Fruit fly (Drosophila melanogaster) whole organism, embryonic: ENCODE measurements around the gene CG32388.
A peak's percentile ranks its signal among the peaks of the same experiment; 100 is the strongest.

Source experiments
- Adf1 ChIP-seq: fragments of 200-800 bp; sonication (Bioruptor generic); IDR thresholded peaks from 2 replicates; pipeline ENCODE4 v1.3.6; 2022; ENCODE audit warnings: missing biosample characterization, missing genetic modification characterization
- B-H1 ChIP-seq: fragments of 200-800 bp; sonication (Bioruptor generic); IDR thresholded peaks from 3 replicates; pipeline ENCODE4 v1.3.6; 2022; ENCODE audit warnings: missing biosample characterization, missing genetic modification characterization
- BEAF-32 ChIP-seq: fragments of 200-800 bp; sonication (Bioruptor generic); optimal IDR thresholded peaks from 3 replicates; lab custom pipeline; 2017; ENCODE audit warnings: missing biosample characterization, missing genetic modification characterization, mild to moderate bottlenecking, moderate library complexity, missing genetic modification reagents
- CG11085 ChIP-seq: fragments of 200-800 bp; sonication (Bioruptor generic); IDR thresholded peaks from 2 replicates; pipeline ENCODE4 v1.3.6; 2022; ENCODE audit warnings: missing biosample characterization, missing genetic modification characterization
- CG11696 ChIP-seq: fragments of 200-800 bp; sonication (Bioruptor generic); IDR thresholded peaks from 2 replicates; pipeline ENCODE4 v1.3.6; 2022; ENCODE audit warnings: missing biosample characterization, missing genetic modification characterization
- CG11723 ChIP-seq: fragments of 200-800 bp; sonication (Bioruptor generic); optimal IDR thresholded peaks from 2 replicates; lab custom pipeline; 2017; ENCODE audit warnings: missing biosample characterization, mild to moderate bottlenecking, missing genetic modification characterization
- CG12071 ChIP-seq: fragments of 200-800 bp; sonication (Bioruptor generic); optimal IDR thresholded peaks from 3 replicates; lab custom pipeline; 2018; ENCODE audit warnings: missing biosample characterization, mild to moderate bottlenecking, missing genetic modification characterization
- CG16815 ChIP-seq: fragments of 200-800 bp; sonication (Bioruptor generic); optimal IDR thresholded peaks from 3 replicates; lab custom pipeline; 2017; ENCODE audit warnings: missing biosample characterization, mild to moderate bottlenecking, missing genetic modification characterization
- CG17385 ChIP-seq: fragments of 200-800 bp; sonication (Bioruptor generic); optimal IDR thresholded peaks from 3 replicates; lab custom pipeline; 2018; ENCODE audit warnings: missing biosample characterization, mild to moderate bottlenecking, missing genetic modification characterization
- CG18599 ChIP-seq: fragments of 200-800 bp; sonication (Bioruptor generic); optimal IDR thresholded peaks from 3 replicates; lab custom pipeline; 2017; ENCODE audit warnings: missing biosample characterization, missing genetic modification characterization, mild to moderate bottlenecking, moderate library complexity, missing genetic modification reagents
- CG18619 ChIP-seq: fragments of 200-800 bp; sonication (Bioruptor generic); optimal IDR thresholded peaks from 3 replicates; lab custom pipeline; 2017; ENCODE audit warnings: missing biosample characterization, mild to moderate bottlenecking, missing genetic modification characterization
- CG2712 ChIP-seq: fragments of 200-800 bp; optimal IDR thresholded peaks from 3 replicates; lab custom pipeline; 2019; ENCODE audit warnings: missing biosample characterization, mild to moderate bottlenecking, missing genetic modification characterization, moderate library complexity
- CG2889 ChIP-seq: fragments of 200-800 bp; sonication (Bioruptor generic); IDR thresholded peaks from 3 replicates; pipeline ENCODE4 v1.3.6; 2022; ENCODE audit warnings: missing biosample characterization, missing genetic modification characterization
- CG31224 ChIP-seq: fragments of 200-800 bp; sonication (Bioruptor generic); IDR thresholded peaks from 2 replicates; pipeline ENCODE4 v1.3.6; 2022; ENCODE audit warnings: missing biosample characterization, missing genetic modification characterization
- CG3163 ChIP-seq: fragments of 200-800 bp; sonication (Bioruptor generic); optimal IDR thresholded peaks from 3 replicates; lab custom pipeline; 2016; ENCODE audit warnings: missing biosample characterization, missing genetic modification characterization
- CG3281 ChIP-seq: fragments of 200-800 bp; sonication (Bioruptor generic); optimal IDR thresholded peaks from 3 replicates; lab custom pipeline; 2017; ENCODE audit warnings: missing biosample characterization, mild to moderate bottlenecking, missing genetic modification characterization
- CG6854 ChIP-seq: fragments of 200-800 bp; sonication (Bioruptor generic); optimal IDR thresholded peaks from 3 replicates; lab custom pipeline; 2017; ENCODE audit warnings: missing biosample characterization, mild to moderate bottlenecking, missing genetic modification characterization
- CHES-1-like ChIP-seq: fragments of 200-800 bp; sonication (Bioruptor generic); optimal IDR thresholded peaks from 2 replicates; lab custom pipeline; 2016; ENCODE audit warnings: missing biosample characterization, missing genetic modification characterization
- CkIIα-i1 ChIP-seq: fragments of 200-800 bp; sonication (Bioruptor generic); IDR thresholded peaks from 2 replicates; pipeline ENCODE4 v1.3.6; 2022; ENCODE audit warnings: missing biosample characterization, missing genetic modification characterization
- Dll ChIP-seq: fragments of 200-800 bp; sonication (Bioruptor generic); IDR thresholded peaks from 4 replicates; pipeline ENCODE4 v1.3.6; 2022; ENCODE audit warnings: missing biosample characterization, missing genetic modification characterization; ENCODE audit not compliant: partially characterized antibody
- Gug ChIP-seq: fragments of 200-800 bp; sonication (Bioruptor generic); IDR thresholded peaks from 4 replicates; pipeline ENCODE4 v1.3.6; 2022; ENCODE audit warnings: missing biosample characterization, missing genetic modification characterization
- Hand ChIP-seq: fragments of 200-800 bp; sonication (Bioruptor generic); optimal IDR thresholded peaks from 2 replicates; lab custom pipeline; 2017; ENCODE audit warnings: mild to moderate bottlenecking, missing biosample characterization, missing genetic modification reagents, missing genetic modification characterization
- Jarid2 ChIP-seq: fragments of 200-800 bp; sonication (Bioruptor generic); optimal IDR thresholded peaks from 3 replicates; lab custom pipeline; 2017; ENCODE audit warnings: mild to moderate bottlenecking, missing biosample characterization, missing genetic modification reagents, missing genetic modification characterization
- amos ChIP-seq: fragments of 200-800 bp; sonication (Bioruptor generic); IDR thresholded peaks from 2 replicates; pipeline ENCODE4 v1.3.6; 2022; ENCODE audit warnings: missing biosample characterization, missing genetic modification characterization; ENCODE audit not compliant: partially characterized antibody
- ase ChIP-seq: fragments of 200-800 bp; sonication (Bioruptor generic); IDR thresholded peaks from 3 replicates; pipeline ENCODE4 v1.3.6; 2022; ENCODE audit warnings: missing biosample characterization, missing genetic modification characterization
- bab2 ChIP-seq: fragments of 200-800 bp; sonication (Bioruptor generic); optimal IDR thresholded peaks from 2 replicates; lab custom pipeline; 2016; ENCODE audit warnings: missing biosample characterization, missing genetic modification characterization
- bigmax ChIP-seq: fragments of 200-800 bp; sonication (Bioruptor generic); optimal IDR thresholded peaks from 2 replicates; lab custom pipeline; 2018; ENCODE audit warnings: missing biosample characterization, mild to moderate bottlenecking, missing genetic modification characterization
- chm ChIP-seq: fragments of 200-800 bp; sonication (Bioruptor generic); IDR thresholded peaks from 2 replicates; pipeline ENCODE4 v1.3.6; 2022; ENCODE audit warnings: missing biosample characterization, missing genetic modification characterization
- chn ChIP-seq: fragments of 200-800 bp; sonication (Bioruptor generic); optimal IDR thresholded peaks from 2 replicates; lab custom pipeline; 2016; ENCODE audit warnings: missing biosample characterization, missing genetic modification characterization
- crol ChIP-seq: fragments of 200-800 bp; sonication (Bioruptor generic); IDR thresholded peaks from 2 replicates; pipeline ENCODE4 v1.3.6; 2022; ENCODE audit warnings: missing biosample characterization, missing genetic modification characterization
- dan ChIP-seq: fragments of 200-800 bp; sonication (Bioruptor generic); IDR thresholded peaks from 2 replicates; pipeline ENCODE4 v1.3.6; 2022; ENCODE audit warnings: missing biosample characterization, missing genetic modification characterization
- dati ChIP-seq: fragments of 200-800 bp; sonication (Bioruptor generic); IDR thresholded peaks from 2 replicates; pipeline ENCODE4 v1.3.6; 2022; ENCODE audit warnings: missing biosample characterization, missing genetic modification characterization
- disco-r ChIP-seq: fragments of 200-800 bp; sonication (Bioruptor generic); optimal IDR thresholded peaks from 2 replicates; lab custom pipeline; 2016; ENCODE audit warnings: missing biosample characterization, missing genetic modification characterization
- ems ChIP-seq: fragments of 200-800 bp; sonication (Bioruptor generic); optimal IDR thresholded peaks from 3 replicates; lab custom pipeline; 2016; ENCODE audit warnings: missing biosample characterization, missing genetic modification characterization
- eyg ChIP-seq: fragments of 200-800 bp; sonication (Bioruptor generic); optimal IDR thresholded peaks from 3 replicates; lab custom pipeline; 2016; ENCODE audit warnings: missing biosample characterization, missing genetic modification characterization
- gcm2 ChIP-seq: fragments of 200-800 bp; sonication (Bioruptor generic); optimal IDR thresholded peaks from 2 replicates; lab custom pipeline; 2016; ENCODE audit warnings: missing biosample characterization, missing genetic modification characterization
- hkb ChIP-seq, 2 experiments: fragments of 200-800 bp in 1 of 2; fragments of >200 bp in 1 of 2; sonication (Bioruptor generic) in 1 of 2; IDR thresholded peaks in 1 of 2; optimal IDR thresholded peaks in 1 of 2; 2 replicates each; pipeline versions ENCODE4 v1.3.6 to Lab custom; 2017 to 2022; ENCODE audit warnings: missing biosample characterization in 1 of 2, missing genetic modification characterization in 1 of 2
- hth ChIP-seq: fragments of >200 bp; optimal IDR thresholded peaks from 2 replicates; lab custom pipeline; 2017; ENCODE audit warnings: inconsistent platforms
- kay ChIP-seq: fragments of 200-800 bp; sonication (Bioruptor generic); optimal IDR thresholded peaks from 2 replicates; lab custom pipeline; 2016; ENCODE audit warnings: missing biosample characterization, missing genetic modification characterization
- lbe ChIP-seq: fragments of 200-800 bp; sonication (Bioruptor generic); optimal IDR thresholded peaks from 2 replicates; lab custom pipeline; 2016; ENCODE audit warnings: missing biosample characterization, mild to moderate bottlenecking, missing genetic modification characterization
- nau ChIP-seq: fragments of 200-800 bp; sonication (Bioruptor generic); optimal IDR thresholded peaks from 3 replicates; lab custom pipeline; 2017; ENCODE audit warnings: missing biosample characterization, mild to moderate bottlenecking, missing genetic modification characterization, missing genetic modification reagents
- pho ChIP-seq: fragments of 200-800 bp; sonication (Bioruptor generic); optimal IDR thresholded peaks from 2 replicates; lab custom pipeline; 2016; ENCODE audit warnings: missing biosample characterization, missing genetic modification characterization
- phol ChIP-seq: fragments of 200-800 bp; sonication (Bioruptor generic); optimal IDR thresholded peaks from 3 replicates; lab custom pipeline; 2018; ENCODE audit warnings: missing biosample characterization, mild to moderate bottlenecking, missing genetic modification characterization, moderate library complexity
- pzg ChIP-seq: fragments of 200-800 bp; sonication (Bioruptor generic); optimal IDR thresholded peaks from 3 replicates; lab custom pipeline; 2018; ENCODE audit warnings: missing biosample characterization, mild to moderate bottlenecking, missing genetic modification characterization, moderate library complexity
- sens ChIP-seq: fragments of 200-800 bp; sonication (Bioruptor generic); peaks from one replicate; lab custom pipeline; 2016; ENCODE audit warnings: missing biosample characterization, missing genetic modification characterization
- stc ChIP-seq: fragments of 200-800 bp; sonication (Bioruptor generic); IDR thresholded peaks from 2 replicates; pipeline ENCODE4 v1.3.6; 2022; ENCODE audit warnings: missing biosample characterization, missing genetic modification characterization
- tx ChIP-seq: fragments of 200-800 bp; sonication (Bioruptor generic); optimal IDR thresholded peaks from 2 replicates; lab custom pipeline; 2016; ENCODE audit warnings: missing biosample characterization, missing genetic modification characterization
- yki ChIP-seq: fragments of >200 bp; optimal IDR thresholded peaks from 3 replicates; lab custom pipeline; 2018
- z ChIP-seq: fragments of 200-800 bp; sonication (Bioruptor generic); IDR thresholded peaks from 3 replicates; pipeline ENCODE4 v1.3.6; 2022; ENCODE audit warnings: missing biosample characterization, missing genetic modification characterization
- zen ChIP-seq: fragments of 200-800 bp; sonication (Bioruptor generic); optimal IDR thresholded peaks from 3 replicates; lab custom pipeline; 2018; ENCODE audit warnings: missing biosample characterization, mild to moderate bottlenecking, missing genetic modification characterization, moderate library complexity

Gene CG32388

DNA sequence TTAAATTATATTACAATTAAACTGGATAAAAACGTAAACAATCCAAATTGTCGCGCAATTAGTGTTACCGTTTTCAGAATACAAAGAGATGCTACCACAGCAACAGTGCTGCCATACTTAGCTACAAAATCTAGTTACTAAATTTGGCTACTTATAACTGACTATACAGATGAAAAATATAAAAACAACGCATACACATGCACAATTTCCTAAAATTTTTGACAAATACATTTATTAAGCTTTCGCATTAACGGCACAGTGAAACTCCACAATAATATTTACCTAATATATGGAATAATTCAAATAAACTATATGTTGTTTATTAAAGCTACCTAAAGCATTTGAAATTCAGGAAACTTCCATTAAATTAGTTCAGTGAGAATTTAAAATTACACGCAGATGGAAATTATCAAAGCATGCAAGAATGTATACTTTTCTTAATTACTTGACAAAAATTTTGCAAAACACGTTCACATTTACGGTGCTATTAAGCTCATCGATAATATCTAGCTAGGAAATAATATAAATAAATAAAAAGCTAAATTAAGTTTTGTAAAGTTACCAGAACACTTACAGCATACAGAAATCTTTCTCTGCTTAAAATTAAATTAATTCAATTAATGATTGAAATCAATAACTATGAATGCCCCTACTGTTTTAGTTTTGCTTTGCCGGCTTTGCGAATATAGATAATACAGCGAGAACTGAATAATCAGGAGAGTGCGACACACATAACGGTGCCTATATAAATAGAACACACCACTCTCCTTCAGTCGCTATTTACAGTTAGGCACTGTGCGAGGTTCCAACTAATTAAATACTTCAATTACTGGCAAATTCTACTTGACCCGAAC, 15.2 kb downstream of the CG32388 start, which contains the start of the genes Mis12 and CG9953 (continued):
- peak; percentile 37 for TF ChIP-seq CG18619 (GFP tag; lab: Kevin White, UChicago)
- no peak for TF ChIP-seq Hand (GFP tag; lab: Kevin White, UChicago)
- peak; percentile 19 for TF ChIP-seq BEAF-32 (GFP tag; lab: Kevin White, UChicago)
- no peak for TF ChIP-seq CG3163 (GFP tag; lab: Kevin White, UChicago)
- no peak for TF ChIP-seq dati (GFP tag; lab: Robert Waterston, UW)
- TF ChIP-seq CG11723 (GFP tag; lab: Kevin White, UChicago): no peak
- TF ChIP-seq nau (GFP tag; lab: Kevin White, UChicago): no peak
- peak; percentile 37 for TF ChIP-seq CG16815
- TF ChIP-seq lbe (GFP tag; lab: Kevin White, UChicago): no peak
- TF ChIP-seq bab2 (GFP tag; lab: Kevin White, UChicago): no peak
- TF ChIP-seq ems (GFP tag; lab: Kevin White, UChicago): no peak
- TF ChIP-seq CG11085 (GFP tag; lab: Robert Waterston, UW): no peak
- TF ChIP-seq CkIIα-i1 (GFP tag; lab: Robert Waterston, UW): no peak
- TF ChIP-seq pho (GFP tag; lab: Kevin White, UChicago): no peak
- no peak for TF ChIP-seq CG11696 (GFP tag; lab: Robert Waterston, UW)
- no peak for TF ChIP-seq z (GFP tag; lab: Robert Waterston, UW)
- no peak for TF ChIP-seq bigmax (GFP tag; lab: Kevin White, UChicago)
- no peak for TF ChIP-seq chm (GFP tag; lab: Robert Waterston, UW)
- no peak for TF ChIP-seq hth (lab: Kevin White, UChicago)
- TF ChIP-seq CG2712 (tag; lab: Kevin White, UChicago): peak; percentile 56
- TF ChIP-seq hkb (optimal IDR thresholded peaks at IDR 0.05; lab: Kevin White, UChicago): no peak
- 0 out of 2 replicates have a peak, but pooled peaks have one; percentile 21 for TF ChIP-seq hkb (GFP tag; IDR thresholded peaks at IDR 0.05; lab: Robert Waterston, UW)
- no peak for TF ChIP-seq CG31224
- TF ChIP-seq CG17385: peak; percentile 42
- TF ChIP-seq Gug (GFP tag; lab: Robert Waterston, UW): peak; percentile 12; the same call in 2 of the 4 replicates
- peak; percentile 41; the same call in 1 of the 3 replicates for TF ChIP-seq CG2889 (GFP tag; lab: Robert Waterston, UW)
- peak; percentile 48 for TF ChIP-seq phol (tag; lab: Kevin White, UChicago)
- TF ChIP-seq Dll (GFP tag; lab: Robert Waterston, UW): no peak
- no peak for TF ChIP-seq crol (GFP tag; lab: Robert Waterston, UW)
- TF ChIP-seq Adf1 (GFP tag; lab: Robert Waterston, UW): no peak
- no peak for TF ChIP-seq tx (GFP tag; lab: Kevin White, UChicago)
- peak; percentile 48; the same call in 1 of the 3 replicates for TF ChIP-seq ase (GFP tag; lab: Robert Waterston, UW)
- TF ChIP-seq kay (GFP tag; lab: Kevin White, UChicago): no peak
- TF ChIP-seq gcm2 (GFP tag; lab: Kevin White, UChicago): no peak
- TF ChIP-seq disco-r (GFP tag; lab: Kevin White, UChicago): no peak
- no peak for TF ChIP-seq eyg (GFP tag; lab: Kevin White, UChicago)
- TF ChIP-seq CG6854 (GFP tag; lab: Kevin White, UChicago): no peak
- no peak for TF ChIP-seq Jarid2 (GFP tag; lab: Kevin White, UChicago)
- TF ChIP-seq amos (GFP tag; lab: Robert Waterston, UW): no peak
- TF ChIP-seq CG12071 (GFP tag; lab: Kevin White, UChicago): no peak
- TF ChIP-seq B-H1 (GFP tag; lab: Robert Waterston, UW): no peak; the same call in 2 of the 3 replicates
- TF ChIP-seq CHES-1-like (GFP tag; lab: Kevin White, UChicago): no peak
- no peak for TF ChIP-seq zen (tag; lab: Kevin White, UChicago)
- peak; percentile 82 for TF ChIP-seq sens (GFP tag; lab: Kevin White, UChicago)
- no peak for TF ChIP-seq CG3281 (GFP tag; lab: Kevin White, UChicago)
- peak; percentile 26 for TF ChIP-seq pzg
- no peak for TF ChIP-seq yki
- no peak for TF ChIP-seq CG18599 (GFP tag; lab: Kevin White, UChicago)
- TF ChIP-seq chn (GFP tag; lab: Kevin White, UChicago): peak; percentile 11
- TF ChIP-seq dan: no peak
- TF ChIP-seq stc (GFP tag; lab: Robert Waterston, UW): no peak; the same call in 1 of the 2 replicates
